Worm (Caenorhabditis elegans) whole organism, L4 larva: Measurements from ENCODE around the gene F26A1.9.

ENCODE experiments used
- ceh-44 ChIP-seq: fragments of 200-800 bp; sonication (Bioruptor generic); IDR thresholded peaks from 2 replicates; pipeline ENCODE4 v1.3.6; 2022; ENCODE audit warnings: missing genetic modification reagents, missing genetic modification characterization, missing compliant biosample characterization
- fkh-10 ChIP-seq: fragments of 150-350 bp; optimal IDR thresholded peaks from 2 replicates; lab custom pipeline; 2014; ENCODE audit warnings: missing biosample characterization, missing genetic modification reagents, missing genetic modification characterization
- lin-29 ChIP-seq: fragments of 200-800 bp; sonication (Bioruptor generic); IDR thresholded peaks from 2 replicates; pipeline ENCODE4 v1.3.6; 2022; ENCODE audit warnings: missing genetic modification reagents, missing genetic modification characterization, missing compliant biosample characterization
- nhr-11 ChIP-seq: fragments of 150-350 bp; optimal IDR thresholded peaks from 2 replicates; lab custom pipeline; 2014; ENCODE audit warnings: missing biosample characterization, missing genetic modification characterization
- nhr-77 ChIP-seq: fragments of 150-350 bp; optimal IDR thresholded peaks from 2 replicates; lab custom pipeline; 2014; ENCODE audit warnings: missing biosample characterization, missing genetic modification characterization

DNA sequence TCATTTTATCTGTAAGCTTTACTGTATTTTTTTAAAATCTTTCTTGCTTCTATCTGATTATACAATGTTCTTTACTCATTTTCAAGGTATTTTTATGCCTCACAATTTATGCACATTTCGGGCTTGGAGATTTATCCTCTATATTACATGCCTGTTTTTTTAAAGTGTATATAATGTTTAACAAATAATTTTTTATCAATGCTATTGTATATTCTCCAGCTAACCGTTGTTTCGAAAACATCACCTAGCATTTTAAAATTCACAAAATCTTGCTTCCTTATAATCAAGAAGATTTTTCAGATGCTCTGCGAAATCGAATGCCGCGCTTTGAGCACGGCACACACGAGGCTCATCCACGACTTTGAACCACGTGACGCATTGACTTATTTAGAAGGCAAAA is 22.7 kb upstream of the F26A1.9 start, which contains the start of gene ced-4:
- TF ChIP-seq fkh-10 (GFP tag; lab: Kevin White, UChicago) (no peak), nhr-11 (tag; lab: Kevin White, UChicago) (no peak), ceh-44 (GFP tag; lab: Robert Waterston, UW) (no peak), lin-29 (GFP tag; lab: Robert Waterston, UW) (no peak), nhr-77 (no peak)
